Worm (Caenorhabditis elegans): ENCODE measurements around the gene ZK686.1.

The ZK686.1 gene

DNA sequence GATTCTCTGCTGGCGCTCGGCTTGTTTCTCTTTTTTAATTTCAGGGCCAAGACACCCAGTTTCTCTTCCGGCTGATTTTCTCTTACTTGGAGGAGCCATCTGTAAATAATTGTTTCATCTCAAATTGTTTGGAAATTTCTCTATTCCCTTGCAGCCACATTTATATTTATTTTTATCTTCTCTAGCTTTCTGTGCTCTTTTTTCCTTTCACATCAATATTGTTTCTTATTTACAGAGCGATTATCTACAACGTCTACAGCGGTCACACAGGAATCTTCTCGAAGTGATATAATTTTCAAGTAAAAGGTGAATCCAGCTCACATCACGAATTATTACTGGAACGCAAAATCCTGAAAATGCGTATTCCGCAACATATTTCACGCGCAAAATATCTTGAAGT lies at the start of gene ZK686.1, which contains the start of gene ZK686.6:
TSS of gene ZK686.1 (plus strand) at position 234 of the 400 bp plus-strand sequence.
TSS of gene ZK686.6 (minus strand) at position 101 of the 400 bp plus-strand sequence.
- no peak for TF ChIP-seq ceh-82 (tag; optimal IDR thresholded peaks at IDR 0.05)
- TF ChIP-seq eor-1 (tag; optimal IDR thresholded peaks at IDR 0.05), result no peak
- TF ChIP-seq fos-1 (tag; optimal IDR thresholded peaks at IDR 0.05), result no peak
- no peak for TF ChIP-seq aly-2 (tag; optimal IDR thresholded peaks at IDR 0.05)
- no peak for TF ChIP-seq elt-2 (tag; optimal IDR thresholded peaks at IDR 0.05)
- no peak for TF ChIP-seq nhr-77 (tag; optimal IDR thresholded peaks at IDR 0.05)
- no peak for TF ChIP-seq zag-1 (tag; optimal IDR thresholded peaks at IDR 0.05)
- no peak for TF ChIP-seq mml-1 (tag; optimal IDR thresholded peaks at IDR 0.05)
- TF ChIP-seq nfya-1 (tag; optimal IDR thresholded peaks at IDR 0.05; ENCODE audit: insufficient read depth), result no peak
- no peak for TF ChIP-seq fkh-2 (tag; optimal IDR thresholded peaks at IDR 0.05)
- TF ChIP-seq snpc-4 (tag; optimal IDR thresholded peaks at IDR 0.05), result no peak

DNA sequence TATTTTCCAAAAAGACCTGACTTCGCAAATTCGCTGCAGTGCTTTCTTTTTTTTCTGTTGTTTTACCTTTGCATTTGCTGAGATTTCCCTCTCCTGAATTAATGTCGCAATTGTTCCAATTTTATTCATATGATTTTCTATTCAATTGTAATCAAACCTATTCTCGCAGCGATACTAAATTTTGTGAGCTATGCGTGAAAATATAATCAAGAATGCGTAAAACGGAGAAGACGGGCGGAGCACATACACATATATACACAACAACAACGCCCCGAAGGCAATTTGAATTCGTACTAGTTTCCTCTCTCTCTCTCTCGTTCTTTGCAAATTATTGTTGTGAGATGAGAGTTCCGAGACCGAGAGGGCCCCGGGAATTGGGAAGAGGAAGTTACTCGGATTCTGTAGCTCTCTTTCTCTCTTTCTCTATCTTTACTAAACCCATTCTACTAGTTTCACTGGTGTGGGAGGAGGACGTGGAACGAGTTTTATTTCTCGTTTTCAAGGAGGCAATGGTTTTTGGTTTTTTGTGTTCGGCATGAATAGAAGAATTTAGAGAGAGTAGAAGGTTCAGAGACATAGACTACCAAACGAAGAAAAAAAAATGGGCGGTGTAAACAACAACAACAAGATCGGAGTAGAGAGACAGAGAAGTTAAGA lies 49.4 kb upstream of the ZK686.1 start:
- no peak for TF ChIP-seq nhr-76 (tag; optimal IDR thresholded peaks at IDR 0.05)
- peak; percentile 35 for TF ChIP-seq ama-1 (optimal IDR thresholded peaks at IDR 0.05)
- peak; percentile 15 for TF ChIP-seq nhr-25 (tag; optimal IDR thresholded peaks at IDR 0.05)
- no peak for TF ChIP-seq mdl-1 (tag; optimal IDR thresholded peaks at IDR 0.05)
- peak; percentile 18 for TF ChIP-seq fkh-10 (GFP tag; optimal IDR thresholded peaks at IDR 0.05)
- peak; percentile 31 for TF ChIP-seq snpc-4 (tag; optimal IDR thresholded peaks at IDR 0.05)
- no peak for TF ChIP-seq nhr-67 (tag; optimal IDR thresholded peaks at IDR 0.05)
- peak; percentile 31 for TF ChIP-seq ceh-28 (tag; optimal IDR thresholded peaks at IDR 0.05)
- peak; percentile 4 for TF ChIP-seq pha-4 (tag; optimal IDR thresholded peaks at IDR 0.05)
- no peak for TF ChIP-seq elt-3 (tag; optimal IDR thresholded peaks at IDR 0.05)
- no peak for TF ChIP-seq zag-1 (tag; optimal IDR thresholded peaks at IDR 0.05)
- TF ChIP-seq lin-39 (tag; optimal IDR thresholded peaks at IDR 0.05), result peak; percentile 11
- TF ChIP-seq nhr-77 (tag; optimal IDR thresholded peaks at IDR 0.05), result no peak
- TF ChIP-seq fkh-2 (tag; optimal IDR thresholded peaks at IDR 0.05), result no peak
- TF ChIP-seq egl-5 (tag; optimal IDR thresholded peaks at IDR 0.05), result peak; percentile 60
- no peak for TF ChIP-seq ceh-9 (tag; optimal IDR thresholded peaks at IDR 0.05)
- TF ChIP-seq nfya-1 (tag; optimal IDR thresholded peaks at IDR 0.05; ENCODE audit: insufficient read depth), result peak; percentile 61
- peak; percentile 62 for TF ChIP-seq hmg-11 (tag; optimal IDR thresholded peaks at IDR 0.05)
- TF ChIP-seq nhr-237 (tag; optimal IDR thresholded peaks at IDR 0.05), result no peak

DNA sequence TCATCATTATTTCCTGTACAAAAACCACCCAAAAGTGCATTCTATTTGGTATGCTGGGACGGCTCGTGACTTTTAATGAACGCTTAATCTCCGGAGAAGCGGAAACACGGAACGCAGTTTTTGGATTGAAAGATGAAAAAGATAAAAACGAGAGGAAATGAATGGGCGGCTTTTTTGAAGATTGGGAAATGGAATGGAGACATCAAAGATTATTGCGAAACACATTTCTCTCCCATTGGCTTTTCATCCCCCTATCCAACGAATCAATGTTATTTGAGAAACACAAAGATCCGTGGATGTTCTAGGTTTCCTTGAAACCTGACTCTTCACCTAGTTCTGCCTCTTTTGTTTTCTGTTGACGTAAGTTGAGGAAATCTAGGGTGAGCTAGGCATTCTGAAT lies 48.5 kb upstream of the ZK686.1 start:
- TF ChIP-seq nhr-23 (tag; optimal IDR thresholded peaks at IDR 0.05) (peak; percentile 11), nhr-11 (tag; optimal IDR thresholded peaks at IDR 0.05) (no peak), fkh-10 (GFP tag; optimal IDR thresholded peaks at IDR 0.05) (no peak), lin-39 (tag; optimal IDR thresholded peaks at IDR 0.05) (peak; percentile 30), egl-5 (tag; optimal IDR thresholded peaks at IDR 0.05) (peak; percentile 19), nfya-1 (tag; optimal IDR thresholded peaks at IDR 0.05; ENCODE audit: insufficient read depth) (peak; percentile 55), elt-1 (tag; optimal IDR thresholded peaks at IDR 0.05) (peak; percentile 71), aly-2 (tag; optimal IDR thresholded peaks at IDR 0.05) (no peak)

DNA sequence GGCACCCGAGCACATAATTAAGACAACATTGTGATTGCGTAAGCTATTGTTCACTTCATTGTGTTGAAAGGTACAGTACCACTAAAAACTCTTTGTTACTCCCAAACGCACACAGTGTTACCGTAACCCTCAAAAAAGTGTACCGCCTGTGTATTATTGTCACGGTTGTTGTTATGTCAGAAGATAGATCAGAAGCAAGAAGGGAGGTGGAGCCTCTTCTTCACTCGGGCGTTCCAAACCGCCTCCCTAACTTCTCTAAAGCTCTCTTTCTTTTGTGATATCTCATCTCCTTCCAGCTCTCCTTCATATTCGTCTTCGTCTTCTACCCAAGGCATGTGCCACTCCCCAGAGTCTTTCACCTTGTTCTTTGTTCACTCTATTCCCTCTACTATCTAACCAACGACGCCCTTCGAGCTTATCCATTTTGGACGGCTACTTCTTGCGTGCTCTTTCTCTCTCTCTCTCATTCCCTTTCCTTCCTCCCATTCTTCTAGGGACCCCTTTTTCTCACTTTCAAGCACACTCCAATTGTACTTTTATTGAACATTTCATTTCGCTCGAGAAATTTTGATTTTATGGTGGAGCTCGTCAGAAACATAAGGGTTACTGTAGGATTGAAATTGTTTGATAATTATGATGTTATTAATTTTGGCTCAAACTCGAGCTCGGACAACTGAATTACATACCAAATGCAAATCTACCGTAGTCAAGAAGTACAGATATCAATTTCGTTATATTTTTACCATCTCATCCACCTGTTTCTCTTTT lies 47.3 kb upstream of the ZK686.1 start:
- no peak for TF ChIP-seq lsy-12 (tag; optimal IDR thresholded peaks at IDR 0.05)
- TF ChIP-seq nfya-1 (tag; optimal IDR thresholded peaks at IDR 0.05; ENCODE audit: insufficient read depth), result peak; percentile 64
- TF ChIP-seq nhr-23 (tag; optimal IDR thresholded peaks at IDR 0.05), result no peak
- peak; percentile 31 for TF ChIP-seq hmg-11 (tag; optimal IDR thresholded peaks at IDR 0.05)
- TF ChIP-seq eor-1 (tag; optimal IDR thresholded peaks at IDR 0.05), result no peak
- no peak for TF ChIP-seq daf-12 (tag; optimal IDR thresholded peaks at IDR 0.05)
- peak; percentile 61 for TF ChIP-seq lin-39 (tag; optimal IDR thresholded peaks at IDR 0.05)
- TF ChIP-seq ama-1 (optimal IDR thresholded peaks at IDR 0.05), result peak; percentile 17
- TF ChIP-seq lin-15B (tag; optimal IDR thresholded peaks at IDR 0.05), result no peak
- TF ChIP-seq fkh-10 (GFP tag; optimal IDR thresholded peaks at IDR 0.05), result peak; percentile 28
- TF ChIP-seq nhr-67 (tag; optimal IDR thresholded peaks at IDR 0.05), result no peak
- no peak for TF ChIP-seq egl-27 (tag; optimal IDR thresholded peaks at IDR 0.05)
- no peak for TF ChIP-seq nhr-12 (tag; optimal IDR thresholded peaks at IDR 0.05)
- TF ChIP-seq ztf-11 (tag; optimal IDR thresholded peaks at IDR 0.05), result no peak
- TF ChIP-seq tbx-2 (tag; optimal IDR thresholded peaks at IDR 0.05), result no peak
